Fruit fly (Drosophila melanogaster) whole organism, embryonic: ENCODE results near the gene Hsp110.

Experiments used
- Adf1 ChIP-seq: fragments of 200-800 bp; sonication (Bioruptor generic); IDR thresholded peaks from 2 replicates; pipeline ENCODE4 v1.3.6; 2022; ENCODE audit warnings: missing biosample characterization, missing genetic modification characterization
- Awh ChIP-seq: fragments of 200-800 bp; sonication (Bioruptor generic); IDR thresholded peaks from 2 replicates; pipeline ENCODE4, ENCODE4 v1.3.6; 2022; ENCODE audit warnings: missing biosample characterization, missing genetic modification characterization
- BtbVII ChIP-seq: fragments of 200-800 bp; sonication (Bioruptor generic); optimal IDR thresholded peaks from 3 replicates; lab custom pipeline; 2017; ENCODE audit warnings: missing biosample characterization, mild to moderate bottlenecking, missing genetic modification characterization
- CG10274 ChIP-seq: fragments of 200-800 bp; sonication (Bioruptor generic); optimal IDR thresholded peaks from 3 replicates; lab custom pipeline; 2017; ENCODE audit warnings: missing biosample characterization, mild to moderate bottlenecking, missing genetic modification characterization
- CG10654 ChIP-seq: fragments of 200-800 bp; sonication (Bioruptor generic); optimal IDR thresholded peaks from 2 replicates; lab custom pipeline; 2016; ENCODE audit warnings: missing biosample characterization, missing genetic modification characterization
- CG12104 ChIP-seq: fragments of 200-800 bp; sonication (Bioruptor generic); optimal IDR thresholded peaks from 3 replicates; lab custom pipeline; 2016; ENCODE audit warnings: missing biosample characterization, missing genetic modification characterization
- CG12299 ChIP-seq: fragments of 200-800 bp; sonication (Bioruptor generic); optimal IDR thresholded peaks from 2 replicates; lab custom pipeline; 2018; ENCODE audit warnings: missing biosample characterization, mild to moderate bottlenecking, missing genetic modification characterization
- CG13624 ChIP-seq: fragments of 200-800 bp; sonication (Bioruptor generic); optimal IDR thresholded peaks from 2 replicates; lab custom pipeline; 2016; ENCODE audit warnings: missing biosample characterization, missing genetic modification characterization
- CG14710 ChIP-seq: fragments of 200-800 bp; sonication (Bioruptor generic); optimal IDR thresholded peaks from 3 replicates; lab custom pipeline; 2019; ENCODE audit warnings: missing biosample characterization, mild to moderate bottlenecking, missing genetic modification characterization, moderate library complexity
- CG15011 ChIP-seq: fragments of 200-800 bp; sonication (Bioruptor generic); optimal IDR thresholded peaks from 3 replicates; lab custom pipeline; 2018; ENCODE audit warnings: missing biosample characterization, mild to moderate bottlenecking, missing genetic modification characterization
- CG15601 ChIP-seq: fragments of 200-800 bp; sonication (Bioruptor generic); optimal IDR thresholded peaks from 3 replicates; lab custom pipeline; 2019; ENCODE audit warnings: missing biosample characterization, mild to moderate bottlenecking, missing genetic modification characterization, moderate library complexity
- CG15696 ChIP-seq: fragments of 200-800 bp; sonication (Bioruptor generic); optimal IDR thresholded peaks from 2 replicates; lab custom pipeline; 2019; ENCODE audit warnings: missing biosample characterization, mild to moderate bottlenecking, missing genetic modification characterization, moderate library complexity
- CG18262 ChIP-seq: fragments of 200-800 bp; optimal IDR thresholded peaks from 3 replicates; lab custom pipeline; 2019; ENCODE audit warnings: missing biosample characterization, mild to moderate bottlenecking, missing genetic modification characterization, moderate library complexity
- CG2199 ChIP-seq: fragments of 200-800 bp; sonication (Bioruptor generic); IDR thresholded peaks from 3 replicates; pipeline ENCODE4 v1.3.6; 2022; ENCODE audit warnings: missing biosample characterization, missing genetic modification characterization
- CG30403 ChIP-seq: fragments of 200-800 bp; sonication (Bioruptor generic); optimal IDR thresholded peaks from 3 replicates; lab custom pipeline; 2016; ENCODE audit warnings: missing biosample characterization, missing genetic modification characterization
- CG34376 ChIP-seq: fragments of 200-800 bp; sonication (Bioruptor generic); optimal IDR thresholded peaks from 2 replicates; lab custom pipeline; 2018; ENCODE audit warnings: missing biosample characterization, mild to moderate bottlenecking, missing genetic modification characterization
- CG43689 ChIP-seq: fragments of 200-800 bp; sonication (Bioruptor generic); IDR thresholded peaks from 2 replicates; pipeline ENCODE4 v1.3.6; 2022; ENCODE audit warnings: missing biosample characterization, missing genetic modification characterization
- CG4707 ChIP-seq: fragments of 200-800 bp; sonication (Bioruptor generic); optimal IDR thresholded peaks from 2 replicates; lab custom pipeline; 2018; ENCODE audit warnings: missing biosample characterization, mild to moderate bottlenecking, missing genetic modification characterization, moderate library complexity
- CG4820 ChIP-seq: fragments of 200-800 bp; sonication (Bioruptor generic); optimal IDR thresholded peaks from 3 replicates; lab custom pipeline; 2016; ENCODE audit warnings: missing biosample characterization, missing genetic modification characterization
- CG5953 ChIP-seq: fragments of 200-800 bp; sonication (Bioruptor generic); IDR thresholded peaks from 2 replicates; pipeline ENCODE4 v1.3.6; 2022; ENCODE audit warnings: missing biosample characterization, missing genetic modification characterization
- CG6272 ChIP-seq: fragments of 200-800 bp; sonication (Bioruptor generic); IDR thresholded peaks from 2 replicates; pipeline ENCODE4 v1.3.6; 2022; ENCODE audit warnings: missing biosample characterization, missing genetic modification characterization
- CG7963 ChIP-seq: fragments of 200-800 bp; sonication (Bioruptor generic); IDR thresholded peaks from 3 replicates; pipeline ENCODE4 v1.3.6; 2022; ENCODE audit warnings: missing biosample characterization, missing genetic modification characterization; ENCODE audit not compliant: partially characterized antibody
- CG8944 ChIP-seq: fragments of 200-800 bp; sonication (Bioruptor generic); optimal IDR thresholded peaks from 3 replicates; lab custom pipeline; 2016; ENCODE audit warnings: missing biosample characterization, missing genetic modification characterization
- CG9437 ChIP-seq: fragments of 200-800 bp; sonication (Bioruptor generic); optimal IDR thresholded peaks from 2 replicates; lab custom pipeline; 2018; ENCODE audit warnings: missing biosample characterization, mild to moderate bottlenecking, missing genetic modification characterization
- Doc2 ChIP-seq: fragments of 200-800 bp; sonication (Bioruptor generic); IDR thresholded peaks from 2 replicates; pipeline ENCODE4 v1.3.6; 2022; ENCODE audit warnings: missing biosample characterization, missing genetic modification characterization
- Dref ChIP-seq: fragments of 200-800 bp; sonication (Bioruptor generic); IDR thresholded peaks from 2 replicates; pipeline ENCODE4 v1.3.6; 2022; ENCODE audit warnings: missing biosample characterization, missing genetic modification characterization
- Drgx ChIP-seq: fragments of 200-800 bp; sonication (Bioruptor generic); IDR thresholded peaks from 2 replicates; pipeline ENCODE4 v1.3.6; 2022; ENCODE audit warnings: missing biosample characterization, missing genetic modification characterization
- Max ChIP-seq: fragments of 200-800 bp; sonication (Bioruptor generic); optimal IDR thresholded peaks from 2 replicates; lab custom pipeline; 2016; ENCODE audit warnings: missing biosample characterization, mild to moderate bottlenecking, missing genetic modification characterization
- NC2β ChIP-seq: fragments of 200-800 bp; sonication (Bioruptor generic); optimal IDR thresholded peaks from 2 replicates; lab custom pipeline; 2016; ENCODE audit warnings: missing biosample characterization, missing genetic modification characterization
- Nf-YA ChIP-seq: fragments of 200-800 bp; sonication (Bioruptor generic); IDR thresholded peaks from 2 replicates; pipeline ENCODE4 v1.3.6; 2022; ENCODE audit warnings: missing biosample characterization, missing genetic modification characterization
- Oaz ChIP-seq: fragments of 200-800 bp; sonication (Bioruptor generic); IDR thresholded peaks from 2 replicates; pipeline ENCODE4 v1.3.6; 2022; ENCODE audit warnings: missing biosample characterization, missing genetic modification characterization
- Sin3A ChIP-seq: fragments of >200 bp; optimal IDR thresholded peaks from 2 replicates; lab custom pipeline; 2018
- Sox100B ChIP-seq: fragments of 200-800 bp; sonication (Bioruptor generic); optimal IDR thresholded peaks from 3 replicates; lab custom pipeline; 2018; ENCODE audit warnings: missing biosample characterization, mild to moderate bottlenecking, missing genetic modification characterization
- ap ChIP-seq: fragments of 200-800 bp; sonication (Bioruptor generic); IDR thresholded peaks from 2 replicates; pipeline ENCODE4 v1.3.6; 2022; ENCODE audit warnings: missing biosample characterization, missing genetic modification characterization
- ase ChIP-seq: fragments of 200-800 bp; sonication (Bioruptor generic); IDR thresholded peaks from 3 replicates; pipeline ENCODE4 v1.3.6; 2022; ENCODE audit warnings: missing biosample characterization, missing genetic modification characterization
- bsh ChIP-seq, 2 experiments: fragments of 200-800 bp; sonication (Bioruptor generic); optimal IDR thresholded peaks; 2 replicates each; lab custom pipeline; 2017 to 2018; ENCODE audit warnings: mild to moderate bottlenecking in 2 of 2, missing biosample characterization in 2 of 2, missing genetic modification characterization in 2 of 2, moderate library complexity in 1 of 2
- croc ChIP-seq: fragments of 200-800 bp; sonication (Bioruptor generic); conservative IDR thresholded peaks from 3 replicates; pipeline ENCODE4 v1.3.6; 2022; ENCODE audit warnings: missing biosample characterization, missing genetic modification characterization
- crp ChIP-seq, 2 experiments: fragments of 200-800 bp; sonication (Bioruptor generic); optimal IDR thresholded peaks; 2 replicates in 1 of 2; 3 replicates in 1 of 2; lab custom pipeline; 2017; ENCODE audit warnings: missing biosample characterization in 2 of 2, missing genetic modification characterization in 2 of 2, mild to moderate bottlenecking in 1 of 2, moderate library complexity in 1 of 2
- danr ChIP-seq: fragments of 200-800 bp; sonication (Bioruptor generic); IDR thresholded peaks from 2 replicates; pipeline ENCODE4 v1.3.6; 2022; ENCODE audit warnings: missing biosample characterization, missing genetic modification characterization
- fd64A ChIP-seq: fragments of 200-800 bp; sonication (Bioruptor generic); optimal IDR thresholded peaks from 3 replicates; lab custom pipeline; 2018; ENCODE audit warnings: missing biosample characterization, mild to moderate bottlenecking, missing genetic modification characterization
- jumu ChIP-seq: fragments of 200-800 bp; sonication (Bioruptor generic); optimal IDR thresholded peaks from 3 replicates; lab custom pipeline; 2016; ENCODE audit warnings: missing biosample characterization, missing genetic modification characterization
- kni ChIP-seq: fragments of 200-800 bp; sonication (Bioruptor generic); optimal IDR thresholded peaks from 3 replicates; lab custom pipeline; 2017; ENCODE audit warnings: mild to moderate bottlenecking, missing biosample characterization, missing genetic modification reagents, missing genetic modification characterization
- mld ChIP-seq: fragments of 200-800 bp; sonication (Bioruptor generic); IDR thresholded peaks from 3 replicates; pipeline ENCODE4 v1.3.6; 2022; ENCODE audit warnings: missing biosample characterization, missing genetic modification characterization; ENCODE audit not compliant: partially characterized antibody
- pfk ChIP-seq: fragments of 200-800 bp; sonication (Bioruptor generic); optimal IDR thresholded peaks from 2 replicates; lab custom pipeline; 2018; ENCODE audit warnings: missing biosample characterization, mild to moderate bottlenecking, missing genetic modification characterization, moderate library complexity
- pnt ChIP-seq: fragments of 200-800 bp; sonication (Bioruptor generic); optimal IDR thresholded peaks from 3 replicates; lab custom pipeline; 2016; ENCODE audit warnings: missing biosample characterization, missing genetic modification characterization
- tap ChIP-seq: fragments of 200-800 bp; optimal IDR thresholded peaks from 3 replicates; lab custom pipeline; 2019; ENCODE audit warnings: missing biosample characterization, mild to moderate bottlenecking, missing genetic modification characterization, moderate library complexity
- tio ChIP-seq: fragments of 200-800 bp; sonication (Bioruptor generic); optimal IDR thresholded peaks from 2 replicates; lab custom pipeline; 2017; ENCODE audit warnings: missing biosample characterization, missing genetic modification characterization, inconsistent platforms
- yki ChIP-seq: fragments of >200 bp; optimal IDR thresholded peaks from 3 replicates; lab custom pipeline; 2018
- z ChIP-seq: fragments of 200-800 bp; sonication (Bioruptor generic); IDR thresholded peaks from 3 replicates; pipeline ENCODE4 v1.3.6; 2022; ENCODE audit warnings: missing biosample characterization, missing genetic modification characterization
- zfh1 ChIP-seq: fragments of 200-800 bp; sonication (Bioruptor generic); IDR thresholded peaks from 3 replicates; pipeline ENCODE4 v1.3.6; 2022; ENCODE audit warnings: missing biosample characterization, missing genetic modification characterization

Hsp110 gene

DNA sequence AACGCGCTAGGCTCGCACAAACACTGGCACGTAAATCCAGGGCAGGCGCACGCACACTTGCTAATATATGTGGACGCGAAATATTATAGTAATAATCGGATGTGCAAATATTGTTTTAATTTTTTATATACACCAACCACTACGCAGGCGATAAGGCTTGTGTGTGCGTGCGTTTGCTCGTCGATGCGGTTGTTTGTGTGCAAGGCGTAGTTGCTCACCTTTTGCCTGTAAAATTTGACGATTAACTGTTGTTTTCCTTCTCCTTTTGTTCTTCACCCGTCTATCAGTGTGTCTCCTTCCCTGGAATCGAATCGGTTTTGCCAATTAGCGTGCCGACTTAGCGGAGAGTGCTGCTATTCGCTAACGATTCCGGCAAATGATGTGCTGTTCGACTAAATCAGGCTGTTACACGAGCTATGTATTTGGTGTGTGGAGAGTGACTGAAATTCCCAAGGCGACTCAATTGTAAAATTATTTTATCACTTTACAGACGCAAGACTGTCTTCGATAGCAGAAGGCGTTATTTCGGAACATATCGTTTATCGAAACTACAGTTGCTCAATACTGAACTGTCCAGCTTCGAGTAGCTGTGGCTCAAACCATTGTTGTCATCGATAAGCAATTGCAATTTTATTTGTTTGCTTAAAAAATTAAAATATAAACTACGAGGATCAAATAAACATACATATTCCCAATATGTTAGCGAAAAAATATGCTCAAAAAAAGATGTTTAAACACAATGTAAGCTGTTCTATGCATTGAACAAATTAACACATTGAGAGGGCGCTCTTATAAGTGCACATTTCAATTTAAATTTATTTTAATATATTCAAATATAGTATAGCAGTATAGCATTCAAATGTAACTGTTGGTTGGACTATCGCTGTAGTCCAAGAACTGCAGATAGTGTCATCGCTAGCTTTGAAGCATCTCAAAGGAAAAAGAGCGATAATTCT is 5.4 kb upstream of the Hsp110 start, which contains the start of the genes CG6650 and endos (continued):
- TF ChIP-seq Dref (peak; percentile 91), Doc2 (no peak), mld (peak; percentile 37; the same call in 1 of the 3 replicates), Oaz (GFP tag; lab: Robert Waterston, UW) (no peak), CG10654 (GFP tag; lab: Kevin White, UChicago) (peak; percentile 13), CG18262 (tag; lab: Kevin White, UChicago) (peak; percentile 56), ap (no peak), CG14710 (peak; percentile 77), pnt (GFP tag; lab: Kevin White, UChicago) (no peak), CG4707 (GFP tag; lab: Kevin White, UChicago) (peak; percentile 41), CG34376 (peak; percentile 82), Sox100B (GFP tag; lab: Kevin White, UChicago) (no peak), CG12104 (GFP tag; lab: Kevin White, UChicago) (peak; percentile 32), NC2β (no peak), crp (GFP tag; optimal IDR thresholded peaks at IDR 0.05; lab: Kevin White, UChicago) (no peak), fd64A (GFP tag; lab: Kevin White, UChicago) (no peak), pfk (GFP tag; lab: Kevin White, UChicago) (peak; percentile 28), Awh (GFP tag; lab: Robert Waterston, UW) (no peak), CG30403 (GFP tag; lab: Kevin White, UChicago) (peak; percentile 39), CG15696 (tag; lab: Kevin White, UChicago) (peak; percentile 48), yki (no peak), kni (no peak), BtbVII (GFP tag; lab: Kevin White, UChicago) (no peak), danr (GFP tag; lab: Robert Waterston, UW) (no peak), tap (tag; lab: Kevin White, UChicago) (no peak), CG43689 (GFP tag; lab: Robert Waterston, UW) (no peak), Drgx (no peak; the same call in 1 of the 2 replicates), croc (GFP tag; lab: Robert Waterston, UW) (no peak), ase (GFP tag; lab: Robert Waterston, UW) (no peak), CG4820 (GFP tag; lab: Kevin White, UChicago) (peak; percentile 2), CG15011 (GFP tag; lab: Kevin White, UChicago) (no peak), zfh1 (GFP tag; lab: Robert Waterston, UW) (no peak), CG10274 (GFP tag; lab: Kevin White, UChicago) (no peak), CG15601 (tag; lab: Kevin White, UChicago) (peak; percentile 51), tio (GFP tag; lab: Kevin White, UChicago) (no peak), z (GFP tag; lab: Robert Waterston, UW) (no peak), jumu (GFP tag; lab: Kevin White, UChicago) (no peak), Max (peak; percentile 16), CG6272 (no peak), bsh (GFP tag; optimal IDR thresholded peaks at IDR 0.05; lab: Kevin White, UChicago) (peak in 1 of 2 experiments; percentile 3), CG12299 (tag; lab: Kevin White, UChicago) (peak; percentile 2), CG2199 (no peak), CG7963 (GFP tag; lab: Robert Waterston, UW) (peak; percentile 77), CG9437 (no peak), Adf1 (GFP tag; lab: Robert Waterston, UW) (no peak), CG8944 (GFP tag; lab: Kevin White, UChicago) (no peak), CG13624 (GFP tag; lab: Kevin White, UChicago) (peak; percentile 4), CG5953 (no peak), Nf-YA (GFP tag; lab: Robert Waterston, UW) (no peak), Sin3A (lab: Kevin White, UChicago) (peak; percentile 57)
